Worm (Caenorhabditis elegans): Measurements from ENCODE around the gene dnj-3.

dnj-3 gene

DNA sequence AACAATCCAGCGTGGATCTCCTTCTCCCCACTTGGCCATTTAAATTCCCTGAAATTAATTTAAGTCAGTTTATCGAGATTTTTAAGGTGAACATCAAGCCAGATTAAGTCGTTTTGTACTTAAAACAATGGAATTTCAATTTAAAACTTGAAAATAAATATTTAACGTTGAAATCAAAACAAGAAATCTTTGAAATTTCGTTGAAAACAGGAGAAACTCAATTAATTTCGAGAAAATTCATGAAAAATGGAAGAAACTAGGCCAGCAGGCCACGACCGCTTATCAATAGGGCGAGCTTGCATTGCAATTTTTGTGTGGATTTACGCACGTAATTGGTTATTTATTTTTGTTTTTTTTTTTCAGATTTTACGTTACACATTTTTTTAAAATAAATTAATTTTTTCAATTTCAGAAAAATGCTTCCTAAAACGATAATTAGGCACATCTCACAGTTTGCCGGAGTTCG lies 16.9 kb downstream of the dnj-3 start, which contains the start of the genes ahsa-1 and C01G10.7:
Gene ahsa-1, minus strand, starts transcription at position 51 of the 466 bp plus-strand sequence.
Gene C01G10.7, plus strand, starts transcription at position 413 of the 466 bp plus-strand sequence.
- TF ChIP-seq elt-1 (tag; optimal IDR thresholded peaks at IDR 0.05) (no peak), hmg-11 (tag; optimal IDR thresholded peaks at IDR 0.05) (peak; percentile 83), nhr-25 (tag; optimal IDR thresholded peaks at IDR 0.05) (peak; percentile 86), snpc-4 (tag; optimal IDR thresholded peaks at IDR 0.05) (peak; percentile 87), tbx-2 (tag; optimal IDR thresholded peaks at IDR 0.05) (peak; percentile 37), ceh-16 (tag; optimal IDR thresholded peaks at IDR 0.05) (no peak), R02D3.7 (tag; optimal IDR thresholded peaks at IDR 0.05) (peak; percentile 98), skn-1 (tag; optimal IDR thresholded peaks at IDR 0.05) (peak; percentile 15), lin-39 (tag; optimal IDR thresholded peaks at IDR 0.05) (peak; percentile 75), aly-2 (tag; optimal IDR thresholded peaks at IDR 0.05) (no peak), lin-15B (tag; optimal IDR thresholded peaks at IDR 0.05) (peak; percentile 99), ceh-28 (tag; optimal IDR thresholded peaks at IDR 0.05) (peak; percentile 77), jun-1 (tag; optimal IDR thresholded peaks at IDR 0.05) (peak; percentile 58), fkh-2 (tag; optimal IDR thresholded peaks at IDR 0.05) (no peak), nhr-43 (tag; optimal IDR thresholded peaks at IDR 0.05; ENCODE audit: poor library complexity, severe bottlenecking) (peak; percentile 95), ceh-82 (tag; optimal IDR thresholded peaks at IDR 0.05) (peak; percentile 68), egl-27 (tag; optimal IDR thresholded peaks at IDR 0.05) (peak; percentile 13), fos-1 (tag; optimal IDR thresholded peaks at IDR 0.05) (no peak), elt-2 (tag; optimal IDR thresholded peaks at IDR 0.05) (peak; percentile 61), lsy-12 (tag; optimal IDR thresholded peaks at IDR 0.05) (peak; percentile 85), egl-5 (tag; optimal IDR thresholded peaks at IDR 0.05) (peak; percentile 87), nhr-76 (tag; optimal IDR thresholded peaks at IDR 0.05) (peak; percentile 0), nhr-77 (tag; optimal IDR thresholded peaks at IDR 0.05) (peak; percentile 37), pqm-1 (tag; optimal IDR thresholded peaks at IDR 0.05) (peak; percentile 82), eor-1 (tag; optimal IDR thresholded peaks at IDR 0.05) (peak in 1 of 2 experiments; percentile 45), fkh-10 (GFP tag; optimal IDR thresholded peaks at IDR 0.05) (peak; percentile 92), nhr-12 (tag; optimal IDR thresholded peaks at IDR 0.05) (no peak), nhr-11 (tag; optimal IDR thresholded peaks at IDR 0.05) (peak; percentile 11), pha-4 (tag; optimal IDR thresholded peaks at IDR 0.05) (peak; percentile 95), nfya-1 (tag; optimal IDR thresholded peaks at IDR 0.05; ENCODE audit: insufficient read depth) (peak; percentile 89)

ce11 chrV:15087207-15087706 lies 18.8 kb downstream of the dnj-3 start, which contains the start of the genes C01G10.15 and C01G10.6:
Gene C01G10.15, minus strand, starts transcription at chrV:15087307.
Gene C01G10.6, plus strand, starts transcription at chrV:15087656.
- TF ChIP-seq mml-1 (tag; optimal IDR thresholded peaks at IDR 0.05) (no peak), daf-12 (tag; optimal IDR thresholded peaks at IDR 0.05) (no peak), skn-1 (tag; optimal IDR thresholded peaks at IDR 0.05) (no peak), pha-4 (tag; optimal IDR thresholded peaks at IDR 0.05) (peak; percentile 27), nhr-23 (tag; optimal IDR thresholded peaks at IDR 0.05) (no peak), hmg-11 (tag; optimal IDR thresholded peaks at IDR 0.05) (no peak)

DNA sequence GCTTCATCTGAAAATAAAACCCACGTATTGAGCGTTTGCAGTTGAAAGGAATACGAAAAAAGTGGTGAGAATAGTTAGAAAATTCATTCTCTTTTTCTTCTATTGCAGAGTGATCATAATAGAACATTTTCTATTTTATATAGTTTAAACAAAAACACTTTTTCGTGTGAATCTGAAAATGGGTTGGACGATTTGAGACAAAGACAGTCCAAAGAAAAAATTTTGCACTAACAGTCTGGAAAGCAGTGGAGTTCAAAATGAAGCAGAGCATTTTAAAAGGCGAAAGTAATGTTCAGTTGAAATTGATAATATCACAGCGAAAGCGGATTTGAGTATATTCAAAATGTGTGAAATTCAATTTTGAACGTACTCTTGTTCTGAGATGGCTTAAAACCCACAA lies 20.1 kb downstream of the dnj-3 start, which contains the start of gene C01G10.18:
Gene C01G10.18, minus strand, starts transcription at position 101 of the 400 bp plus-strand sequence.
- TF ChIP-seq mml-1 (tag; optimal IDR thresholded peaks at IDR 0.05) (no peak), ztf-4 (tag; optimal IDR thresholded peaks at IDR 0.05) (no peak), unc-39 (tag; optimal IDR thresholded peaks at IDR 0.05) (no peak), sea-2 (GFP tag; optimal IDR thresholded peaks at IDR 0.05) (no peak), skn-1 (tag; optimal IDR thresholded peaks at IDR 0.05) (no peak), elt-1 (tag; optimal IDR thresholded peaks at IDR 0.05) (no peak), elt-2 (tag; optimal IDR thresholded peaks at IDR 0.05) (no peak), elt-3 (tag; optimal IDR thresholded peaks at IDR 0.05) (no peak), daf-12 (tag; optimal IDR thresholded peaks at IDR 0.05) (no peak), tbx-2 (tag; optimal IDR thresholded peaks at IDR 0.05) (no peak), lsy-12 (tag; optimal IDR thresholded peaks at IDR 0.05) (no peak)

Data from whole organism, L3 larva.